Fruit fly (Drosophila melanogaster) whole organism, prepupa: ENCODE data around the gene dy.

Source experiments
- CG16779 ChIP-seq: fragments of 200-800 bp; sonication (Bioruptor generic); optimal IDR thresholded peaks from 3 replicates; lab custom pipeline; 2017; ENCODE audit warnings: missing biosample characterization, mild to moderate bottlenecking, missing genetic modification characterization
- CG4318 ChIP-seq: fragments of 200-800 bp; sonication (Bioruptor generic); optimal IDR thresholded peaks from 3 replicates; lab custom pipeline; 2017; ENCODE audit warnings: missing biosample characterization, mild to moderate bottlenecking, missing genetic modification characterization
- Eip78C ChIP-seq: fragments of 200-800 bp; sonication (Bioruptor generic); peaks from one replicate; lab custom pipeline; 2016; ENCODE audit warnings: missing biosample characterization, missing genetic modification characterization
- dac ChIP-seq: fragments of 200-800 bp; sonication (Bioruptor generic); optimal IDR thresholded peaks from 2 replicates; lab custom pipeline; 2017; ENCODE audit warnings: missing biosample characterization, mild to moderate bottlenecking, missing genetic modification characterization
- spab ChIP-seq: fragments of 200-800 bp; sonication (Bioruptor generic); optimal IDR thresholded peaks from 2 replicates; lab custom pipeline; 2017; ENCODE audit warnings: missing biosample characterization, mild to moderate bottlenecking, missing genetic modification characterization, missing genetic modification reagents
- ss ChIP-seq, 2 experiments: fragments of 200-800 bp; sonication (Bioruptor generic); optimal IDR thresholded peaks; 2 replicates in 1 of 2; 3 replicates in 1 of 2; lab custom pipeline; 2017 to 2018; ENCODE audit warnings: mild to moderate bottlenecking in 2 of 2, missing biosample characterization in 2 of 2, missing genetic modification characterization in 2 of 2, moderate library complexity in 1 of 2

DNA sequence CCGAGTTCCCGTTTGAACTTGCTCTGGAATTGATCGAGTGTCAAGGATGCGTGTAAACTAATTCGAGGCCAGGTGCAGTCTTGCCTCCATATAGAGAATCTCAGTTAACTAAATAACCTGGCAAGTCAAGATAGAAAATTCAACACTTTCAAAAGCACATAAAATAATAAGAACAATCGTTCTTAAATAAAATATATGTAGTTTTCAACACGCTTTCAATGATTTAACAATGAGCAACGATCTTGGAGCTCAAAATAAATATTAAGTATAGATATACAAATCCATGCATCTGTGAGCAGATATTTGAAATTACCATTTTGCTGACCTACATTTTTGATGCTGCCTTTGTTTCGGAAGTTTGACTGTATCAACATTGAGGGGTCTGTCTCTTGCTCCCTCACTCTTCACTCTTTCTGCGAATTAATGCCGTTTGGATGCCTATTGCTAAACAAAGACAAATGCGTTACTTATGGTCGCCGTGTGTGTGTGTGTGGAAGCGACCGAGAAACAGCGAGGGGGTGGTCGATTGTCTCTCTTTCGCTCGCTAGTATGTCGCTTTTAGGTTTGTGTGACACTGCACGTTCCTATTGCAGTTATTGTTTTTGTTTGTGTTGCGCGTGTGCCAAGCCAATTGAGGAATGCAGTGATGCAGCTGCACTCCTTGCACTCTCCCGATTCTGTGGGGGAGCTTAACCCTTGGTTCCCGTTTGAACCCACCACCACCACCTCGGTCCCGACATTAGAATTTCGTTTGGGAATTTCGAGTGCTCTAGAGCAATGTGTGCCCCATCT lies 41.9 kb upstream of the dy start:
- peak; percentile 82 for TF ChIP-seq CG4318
- TF ChIP-seq CG16779 (tag; lab: Kevin White, UChicago): no peak
- no peak for TF ChIP-seq ss (GFP tag; optimal IDR thresholded peaks at IDR 0.05; lab: Kevin White, UChicago)
- TF ChIP-seq Eip78C (GFP tag; lab: Kevin White, UChicago): peak; percentile 93
- peak; percentile 85 for TF ChIP-seq dac
- no peak for TF ChIP-seq spab (GFP tag; lab: Kevin White, UChicago)
